Worm (Caenorhabditis elegans) whole organism, L4/young adult: Measurements from ENCODE around the gene srx-101.

Experiments
- W03F9.2 ChIP-seq: fragments of 150-350 bp; optimal IDR thresholded peaks from 2 replicates; lab custom pipeline; 2014; ENCODE audit warnings: missing biosample characterization, missing genetic modification characterization
- dao-5 ChIP-seq: sonication (generic microtip); optimal IDR thresholded peaks from 2 replicates; lab custom pipeline; 2016; ENCODE audit warnings: missing genotype, missing genetic modification characterization, moderate library complexity, missing compliant biosample characterization
- him-1 ChIP-seq: sonication (generic microtip); optimal IDR thresholded peaks from 2 replicates; lab custom pipeline; 2016; ENCODE audit warnings: missing genotype, missing genetic modification reagents, missing genetic modification characterization, missing compliant biosample characterization

DNA sequence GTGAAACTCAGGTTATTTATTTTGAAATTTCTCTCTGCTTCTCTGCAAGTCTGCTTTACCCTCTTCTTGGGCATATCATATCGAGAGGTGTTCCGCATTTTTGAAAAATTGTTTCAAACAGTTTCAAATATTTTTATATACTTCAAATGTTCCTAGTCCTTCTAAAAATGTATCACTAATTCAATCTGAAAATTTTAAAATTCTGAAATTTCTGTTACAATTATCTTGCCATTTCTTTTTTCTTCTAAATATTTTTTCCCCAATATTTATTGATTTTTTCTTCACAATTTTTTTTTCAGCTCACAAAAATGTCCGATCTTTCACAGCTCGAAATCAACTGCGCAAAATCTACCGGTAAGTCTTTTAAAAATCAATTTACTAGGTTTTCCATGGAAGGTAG lies 30.8 kb downstream of the srx-101 start, which contains the start of gene F19B10.4:
- TF ChIP-seq him-1 (tag; lab: Kevin White, UChicago) (no peak), W03F9.2 (tag; lab: Kevin White, UChicago) (no peak), dao-5 (tag; lab: Kevin White, UChicago) (no peak)
